Fruit fly (Drosophila melanogaster) whole organism, adult: Measurements from ENCODE around the gene Rab39.

ENCODE experiments used
- CG11617 ChIP-seq: fragments of 200-800 bp; sonication (Bioruptor generic); optimal IDR thresholded peaks from 2 replicates; lab custom pipeline; 2017; ENCODE audit warnings: mild to moderate bottlenecking, missing biosample characterization, missing genetic modification reagents, missing genetic modification characterization
- CG33017 ChIP-seq: fragments of 200-800 bp; sonication (Bioruptor generic); optimal IDR thresholded peaks from 2 replicates; lab custom pipeline; 2018; ENCODE audit warnings: missing biosample characterization, mild to moderate bottlenecking, missing genetic modification characterization, moderate library complexity
- ovo ChIP-seq: fragments of 200-800 bp; sonication (Bioruptor generic); optimal IDR thresholded peaks from 2 replicates; lab custom pipeline; 2016; ENCODE audit warnings: missing biosample characterization, missing genetic modification characterization
- pad ChIP-seq: fragments of 200-800 bp; sonication (Bioruptor generic); optimal IDR thresholded peaks from 3 replicates; lab custom pipeline; 2017; ENCODE audit warnings: missing biosample characterization, missing genetic modification characterization, mild to moderate bottlenecking, moderate library complexity, missing genetic modification reagents

- TF ChIP-seq CG11617 = no peak
- no peak for TF ChIP-seq pad
- no peak for TF ChIP-seq ovo
- TF ChIP-seq CG33017 (tag; lab: Kevin White, UChicago) = no peak
These were observed 33.5 kb downstream of the Rab39 start, which contains the start of gene CG34338 for dm6 chrX:7768147-7768787.
